Fruit fly (Drosophila melanogaster) whole organism, embryonic: Measurements from ENCODE around the gene CG9747.
A peak's percentile ranks its signal among the peaks of the same experiment; 100 is the strongest.

Source experiments
- CG10565 ChIP-seq: fragments of 200-800 bp; sonication (Bioruptor generic); optimal IDR thresholded peaks from 3 replicates; lab custom pipeline; 2016; ENCODE audit warnings: missing biosample characterization, mild to moderate bottlenecking, missing genetic modification characterization
- CG11398 ChIP-seq: fragments of 200-800 bp; sonication (Bioruptor generic); optimal IDR thresholded peaks from 2 replicates; lab custom pipeline; 2016; ENCODE audit warnings: missing biosample characterization, missing genetic modification characterization
- CG1233 ChIP-seq: fragments of 200-800 bp; sonication (Bioruptor generic); optimal IDR thresholded peaks from 4 replicates; lab custom pipeline; 2018; ENCODE audit warnings: missing biosample characterization, mild to moderate bottlenecking, missing genetic modification characterization
- CG13624 ChIP-seq: fragments of 200-800 bp; sonication (Bioruptor generic); optimal IDR thresholded peaks from 2 replicates; lab custom pipeline; 2016; ENCODE audit warnings: missing biosample characterization, missing genetic modification characterization
- CG14441 ChIP-seq: fragments of 200-800 bp; sonication (Bioruptor generic); IDR thresholded peaks from 2 replicates; pipeline ENCODE4 v1.3.6; 2022; ENCODE audit warnings: missing biosample characterization, missing genetic modification characterization
- CG1529 ChIP-seq: fragments of 200-800 bp; sonication (Bioruptor generic); optimal IDR thresholded peaks from 3 replicates; lab custom pipeline; 2018; ENCODE audit warnings: missing biosample characterization, missing genetic modification characterization
- CG15696 ChIP-seq: fragments of 200-800 bp; sonication (Bioruptor generic); optimal IDR thresholded peaks from 2 replicates; lab custom pipeline; 2019; ENCODE audit warnings: missing biosample characterization, mild to moderate bottlenecking, missing genetic modification characterization, moderate library complexity
- CG17385 ChIP-seq: fragments of 200-800 bp; sonication (Bioruptor generic); optimal IDR thresholded peaks from 3 replicates; lab custom pipeline; 2018; ENCODE audit warnings: missing biosample characterization, mild to moderate bottlenecking, missing genetic modification characterization
- CG1832 ChIP-seq: fragments of 200-800 bp; sonication (Bioruptor generic); optimal IDR thresholded peaks from 2 replicates; lab custom pipeline; 2017; ENCODE audit warnings: missing biosample characterization, mild to moderate bottlenecking, missing genetic modification characterization, inconsistent platforms
- CG18764 ChIP-seq: fragments of 200-800 bp; sonication (Bioruptor generic); optimal IDR thresholded peaks from 3 replicates; lab custom pipeline; 2016; ENCODE audit warnings: missing biosample characterization, missing genetic modification characterization
- CG2120 ChIP-seq: fragments of 200-800 bp; sonication (Bioruptor generic); optimal IDR thresholded peaks from 3 replicates; lab custom pipeline; 2016; ENCODE audit warnings: missing biosample characterization, missing genetic modification characterization
- CG2678 ChIP-seq: fragments of 200-800 bp; sonication (Bioruptor generic); optimal IDR thresholded peaks from 3 replicates; lab custom pipeline; 2019; ENCODE audit warnings: missing biosample characterization, mild to moderate bottlenecking, missing genetic modification characterization, moderate library complexity
- CG31365 ChIP-seq: fragments of 200-800 bp; sonication (Bioruptor generic); optimal IDR thresholded peaks from 2 replicates; lab custom pipeline; 2018; ENCODE audit warnings: missing biosample characterization, mild to moderate bottlenecking, missing genetic modification characterization
- CG31388 ChIP-seq: fragments of 200-800 bp; sonication (Bioruptor generic); optimal IDR thresholded peaks from 2 replicates; lab custom pipeline; 2016; ENCODE audit warnings: missing biosample characterization, missing genetic modification characterization
- CG3407 ChIP-seq: fragments of 200-800 bp; sonication (Bioruptor generic); optimal IDR thresholded peaks from 2 replicates; lab custom pipeline; 2018; ENCODE audit warnings: missing biosample characterization, mild to moderate bottlenecking, missing genetic modification characterization
- CG4707 ChIP-seq: fragments of 200-800 bp; sonication (Bioruptor generic); optimal IDR thresholded peaks from 2 replicates; lab custom pipeline; 2018; ENCODE audit warnings: missing biosample characterization, mild to moderate bottlenecking, missing genetic modification characterization, moderate library complexity
- CG6854 ChIP-seq: fragments of 200-800 bp; sonication (Bioruptor generic); optimal IDR thresholded peaks from 3 replicates; lab custom pipeline; 2017; ENCODE audit warnings: missing biosample characterization, mild to moderate bottlenecking, missing genetic modification characterization
- CG9727 ChIP-seq: fragments of 200-800 bp; sonication (Bioruptor generic); optimal IDR thresholded peaks from 3 replicates; lab custom pipeline; 2017; ENCODE audit warnings: missing biosample characterization, mild to moderate bottlenecking, missing genetic modification characterization
- Chrac-16 ChIP-seq: fragments of 200-800 bp; sonication (Bioruptor generic); optimal IDR thresholded peaks from 3 replicates; lab custom pipeline; 2016; ENCODE audit warnings: missing biosample characterization, missing genetic modification characterization
- D19B ChIP-seq: fragments of 200-800 bp; sonication (Bioruptor generic); optimal IDR thresholded peaks from 2 replicates; lab custom pipeline; 2017; ENCODE audit warnings: missing biosample characterization, mild to moderate bottlenecking, missing genetic modification characterization
- Deaf1 ChIP-seq: fragments of 200-800 bp; optimal IDR thresholded peaks from 3 replicates; lab custom pipeline; 2019; ENCODE audit warnings: missing biosample characterization, mild to moderate bottlenecking, missing genetic modification characterization, moderate library complexity
- Dek ChIP-seq: fragments of 200-800 bp; sonication (Bioruptor generic); optimal IDR thresholded peaks from 3 replicates; lab custom pipeline; 2019; ENCODE audit warnings: missing biosample characterization, mild to moderate bottlenecking, missing genetic modification characterization, moderate library complexity
- Dref ChIP-seq: fragments of 200-800 bp; sonication (Bioruptor generic); IDR thresholded peaks from 2 replicates; pipeline ENCODE4 v1.3.6; 2022; ENCODE audit warnings: missing biosample characterization, missing genetic modification characterization
- Drgx ChIP-seq: fragments of 200-800 bp; sonication (Bioruptor generic); IDR thresholded peaks from 2 replicates; pipeline ENCODE4 v1.3.6; 2022; ENCODE audit warnings: missing biosample characterization, missing genetic modification characterization
- Elba2 ChIP-seq: fragments of 200-800 bp; sonication (Bioruptor generic); optimal IDR thresholded peaks from 3 replicates; lab custom pipeline; 2016; ENCODE audit warnings: missing biosample characterization, missing genetic modification characterization
- HHEX ChIP-seq: fragments of 200-800 bp; sonication (Bioruptor generic); optimal IDR thresholded peaks from 3 replicates; lab custom pipeline; 2017; ENCODE audit warnings: missing biosample characterization, mild to moderate bottlenecking, missing genetic modification characterization, missing genetic modification reagents
- Lpt ChIP-seq: fragments of >200 bp; optimal IDR thresholded peaks from 2 replicates; lab custom pipeline; 2018; ENCODE audit warnings: missing biosample characterization, missing genetic modification characterization
- MESR4 ChIP-seq: fragments of 200-800 bp; sonication (Bioruptor generic); optimal IDR thresholded peaks from 2 replicates; lab custom pipeline; 2018; ENCODE audit warnings: missing biosample characterization, mild to moderate bottlenecking, missing genetic modification characterization, moderate library complexity
- Med ChIP-seq: fragments of 200-800 bp; sonication (Bioruptor generic); peaks from one replicate; lab custom pipeline; 2016; ENCODE audit warnings: missing biosample characterization, missing genetic modification characterization, mild to moderate bottlenecking, inconsistent platforms, moderate library complexity
- Nf-YC ChIP-seq: fragments of 200-800 bp; optimal IDR thresholded peaks from 3 replicates; lab custom pipeline; 2019; ENCODE audit warnings: missing biosample characterization, mild to moderate bottlenecking, missing genetic modification characterization, moderate library complexity
- Pdp1 ChIP-seq, 2 experiments: fragments of 200-800 bp; sonication (Bioruptor generic); optimal IDR thresholded peaks; 3 replicates each; lab custom pipeline; 2016; ENCODE audit warnings: missing biosample characterization in 2 of 2, missing genetic modification characterization in 2 of 2, mild to moderate bottlenecking in 1 of 2, moderate library complexity in 1 of 2
- Stat92E ChIP-seq, 3 experiments: fragments of >200 bp in 2 of 3; fragments of 200-800 bp in 1 of 3; sonication (Bioruptor generic) in 1 of 3; optimal IDR thresholded peaks; 2 replicates each; lab custom pipeline; 2017 to 2019; ENCODE audit warnings: missing biosample characterization in 3 of 3, missing genetic modification characterization in 3 of 3, mild to moderate bottlenecking in 1 of 3, moderate library complexity in 1 of 3
- cas ChIP-seq: fragments of 200-800 bp; sonication (Bioruptor generic); IDR thresholded peaks from 2 replicates; pipeline ENCODE4 v1.3.6; 2022; ENCODE audit warnings: missing biosample characterization, missing genetic modification characterization
- chn ChIP-seq: fragments of 200-800 bp; sonication (Bioruptor generic); optimal IDR thresholded peaks from 2 replicates; lab custom pipeline; 2016; ENCODE audit warnings: missing biosample characterization, missing genetic modification characterization
- gce ChIP-seq: fragments of 200-800 bp; sonication (Bioruptor generic); IDR thresholded peaks from 3 replicates; pipeline ENCODE4 v1.3.6; 2022; ENCODE audit warnings: missing biosample characterization, missing genetic modification characterization
- gcm2 ChIP-seq: fragments of 200-800 bp; sonication (Bioruptor generic); optimal IDR thresholded peaks from 2 replicates; lab custom pipeline; 2016; ENCODE audit warnings: missing biosample characterization, missing genetic modification characterization
- grau ChIP-seq: fragments of 200-800 bp; optimal IDR thresholded peaks from 3 replicates; lab custom pipeline; 2019; ENCODE audit warnings: missing biosample characterization, mild to moderate bottlenecking, missing genetic modification characterization, moderate library complexity
- hth ChIP-seq: fragments of >200 bp; optimal IDR thresholded peaks from 2 replicates; lab custom pipeline; 2017; ENCODE audit warnings: inconsistent platforms
- lov ChIP-seq, 2 experiments: fragments of 200-800 bp in 1 of 2; fragments of >200 bp in 1 of 2; sonication (Bioruptor generic) in 1 of 2; IDR thresholded peaks in 1 of 2; optimal IDR thresholded peaks in 1 of 2; 2 replicates in 1 of 2; 3 replicates in 1 of 2; pipeline versions ENCODE4 v1.3.6 to Lab custom; 2017 to 2022; ENCODE audit warnings: missing biosample characterization in 1 of 2, missing genetic modification characterization in 1 of 2
- p53 ChIP-seq: fragments of 200-800 bp; sonication (Bioruptor generic); optimal IDR thresholded peaks from 2 replicates; lab custom pipeline; 2016; ENCODE audit warnings: missing biosample characterization, missing genetic modification characterization
- pan ChIP-seq, 4 experiments: fragments of >200 bp in 3 of 4; fragments of 200-800 bp in 1 of 4; sonication (Bioruptor generic) in 1 of 4; optimal IDR thresholded peaks in 3 of 4; IDR thresholded peaks in 1 of 4; 2 replicates each; pipeline versions ENCODE4 v1.3.6 to Lab custom; 2017 to 2022; ENCODE audit warnings: missing biosample characterization in 2 of 4, missing genetic modification characterization in 2 of 4, mixed read lengths in 1 of 4
- pho ChIP-seq: fragments of 200-800 bp; sonication (Bioruptor generic); optimal IDR thresholded peaks from 2 replicates; lab custom pipeline; 2016; ENCODE audit warnings: missing biosample characterization, missing genetic modification characterization
- psq ChIP-seq: fragments of 200-800 bp; sonication (Bioruptor generic); optimal IDR thresholded peaks from 2 replicates; lab custom pipeline; 2017; ENCODE audit warnings: missing biosample characterization, missing genetic modification characterization
- salm ChIP-seq: fragments of 200-800 bp; sonication (Bioruptor generic); optimal IDR thresholded peaks from 2 replicates; lab custom pipeline; 2018; ENCODE audit warnings: missing biosample characterization, mild to moderate bottlenecking, missing genetic modification characterization
- ssp ChIP-seq: fragments of 200-800 bp; sonication (Bioruptor generic); IDR thresholded peaks from 2 replicates; pipeline ENCODE4 v1.3.6; 2022; ENCODE audit warnings: missing biosample characterization, missing genetic modification characterization
- stc ChIP-seq: fragments of 200-800 bp; sonication (Bioruptor generic); IDR thresholded peaks from 2 replicates; pipeline ENCODE4 v1.3.6; 2022; ENCODE audit warnings: missing biosample characterization, missing genetic modification characterization
- vfl ChIP-seq: fragments of 200-800 bp; sonication (Bioruptor generic); optimal IDR thresholded peaks from 2 replicates; lab custom pipeline; 2016; ENCODE audit warnings: missing biosample characterization, missing genetic modification characterization
- zfh1 ChIP-seq: fragments of 200-800 bp; sonication (Bioruptor generic); IDR thresholded peaks from 3 replicates; pipeline ENCODE4 v1.3.6; 2022; ENCODE audit warnings: missing biosample characterization, missing genetic modification characterization

CG9747 gene

DNA sequence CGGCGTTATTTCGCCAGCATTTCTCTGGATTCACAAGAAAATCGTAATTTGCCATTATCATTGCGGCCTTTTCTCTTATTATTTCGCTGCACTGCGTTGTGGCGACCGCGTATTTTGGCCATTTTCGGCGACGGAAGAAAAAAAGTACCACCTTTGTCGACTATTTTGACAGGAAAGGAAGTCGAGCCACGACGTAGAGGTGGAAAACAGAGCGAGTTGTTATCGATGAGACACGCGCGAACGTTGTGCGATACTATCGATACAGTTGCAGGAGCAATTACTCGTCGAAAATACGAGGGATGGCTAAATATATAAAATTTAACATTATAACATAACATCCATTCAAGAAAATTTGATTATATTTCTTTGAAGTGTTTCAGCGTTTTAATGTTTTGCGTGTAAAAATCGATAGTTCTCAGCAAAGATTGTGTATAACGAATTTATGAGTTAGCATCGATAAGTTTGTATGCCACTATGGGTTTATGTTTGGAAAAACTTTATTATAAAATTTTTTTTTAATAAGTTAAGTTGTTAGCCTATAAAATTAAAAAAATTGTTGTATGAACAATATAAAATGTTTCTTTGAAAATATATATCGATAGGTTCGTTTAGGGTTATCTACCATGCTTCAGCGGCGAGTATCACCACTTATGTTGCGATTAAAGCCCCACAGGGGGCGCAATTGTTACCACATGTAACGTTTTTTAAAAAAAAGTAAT is 17.9 kb upstream of the CG9747 start, which contains the start of gene RpS7 (continued):
- TF ChIP-seq CG31365 (tag; lab: Kevin White, UChicago) (peak; percentile 76), MESR4 (GFP tag; lab: Kevin White, UChicago) (peak; percentile 97), hth (no peak), Drgx (GFP tag; lab: Robert Waterston, UW) (peak; percentile 53), CG4707 (GFP tag; lab: Kevin White, UChicago) (peak; percentile 85), Med (GFP tag; lab: Kevin White, UChicago) (peak; percentile 96), CG31388 (GFP tag; lab: Kevin White, UChicago) (no peak), ssp (GFP tag; lab: Robert Waterston, UW) (peak; percentile 39; the same call in 1 of the 2 replicates), D19B (GFP tag; lab: Kevin White, UChicago) (peak; percentile 28), grau (tag; lab: Kevin White, UChicago) (peak; percentile 52), gcm2 (GFP tag; lab: Kevin White, UChicago) (peak; percentile 28), gce (peak; percentile 59; the same call in 1 of the 3 replicates), CG6854 (GFP tag; lab: Kevin White, UChicago) (peak; percentile 76), CG9727 (GFP tag; lab: Kevin White, UChicago) (peak; percentile 89), p53 (GFP tag; lab: Kevin White, UChicago) (no peak), CG17385 (peak; percentile 83), salm (tag; lab: Kevin White, UChicago) (peak; percentile 76), psq (GFP tag; lab: Kevin White, UChicago) (no peak), CG18764 (GFP tag; lab: Kevin White, UChicago) (peak; percentile 28), Nf-YC (tag; lab: Kevin White, UChicago) (peak; percentile 78), lov (optimal IDR thresholded peaks at IDR 0.05; lab: Kevin White, UChicago) (no peak), lov (GFP tag; IDR thresholded peaks at IDR 0.05; lab: Robert Waterston, UW) (peak; percentile 89), CG13624 (GFP tag; lab: Kevin White, UChicago) (peak; percentile 44), HHEX (GFP tag; lab: Kevin White, UChicago) (peak; percentile 87), stc (GFP tag; lab: Robert Waterston, UW) (peak; percentile 76), CG2678 (peak; percentile 60), chn (GFP tag; lab: Kevin White, UChicago) (peak; percentile 45), pan (optimal IDR thresholded peaks at IDR 0.05; lab: Kevin White, UChicago) (no peak), pan (GFP tag; optimal IDR thresholded peaks at IDR 0.05 in 1 of 2, IDR thresholded peaks at IDR 0.05 in 1 of 2) (peak in 1 of 2 experiments; percentile 80), vfl (GFP tag; lab: Kevin White, UChicago) (no peak), CG11398 (GFP tag; lab: Kevin White, UChicago) (peak; percentile 41), CG2120 (GFP tag; lab: Kevin White, UChicago) (peak; percentile 54), Stat92E (GFP tag; optimal IDR thresholded peaks at IDR 0.05; lab: Kevin White, UChicago) (peak in 1 of 3 experiments; percentile 17), CG15696 (tag; lab: Kevin White, UChicago) (no peak), Lpt (GFP tag; lab: Kevin White, UChicago) (no peak), cas (no peak), Chrac-16 (GFP tag; lab: Kevin White, UChicago) (no peak), CG1233 (GFP tag; lab: Kevin White, UChicago) (peak; percentile 80), CG3407 (GFP tag; lab: Kevin White, UChicago) (peak; percentile 68), Dek (tag; lab: Kevin White, UChicago) (peak; percentile 17), CG1832 (no peak), Dref (GFP tag; lab: Robert Waterston, UW) (peak; percentile 82), pho (GFP tag; lab: Kevin White, UChicago) (peak; percentile 56), Elba2 (GFP tag; lab: Kevin White, UChicago) (no peak), CG14441 (GFP tag; lab: Robert Waterston, UW) (peak; percentile 57), Deaf1 (peak; percentile 35), Pdp1 (GFP tag; optimal IDR thresholded peaks at IDR 0.05; lab: Kevin White, UChicago) (peak; percentile 5 to 72), zfh1 (GFP tag; lab: Robert Waterston, UW) (peak; percentile 88), CG1529 (GFP tag; lab: Kevin White, UChicago) (peak; percentile 58), CG10565 (no peak)
